Worm (Caenorhabditis elegans): ENCODE results near the gene set-15.

set-15 gene

ce11 chrIV:4780129-4780528, at the start of gene set-15:
Gene set-15 (minus strand): TSS chrIV:4780229.
- TF ChIP-seq sea-2 (GFP tag; IDR thresholded peaks at IDR 0.05) (no peak), ceh-58 (GFP tag; IDR thresholded peaks at IDR 0.05) (no peak), lsy-27 (tag; optimal IDR thresholded peaks at IDR 0.05; ENCODE audit: borderline replicate concordance, insufficient read depth) (no peak), tlf-1 (GFP tag; optimal IDR thresholded peaks at IDR 0.05) (no peak), F37B4.10 (GFP tag; IDR thresholded peaks at IDR 0.05) (no peak), cebp-2 (GFP tag; IDR thresholded peaks at IDR 0.05) (no peak), ets-4 (GFP tag; optimal IDR thresholded peaks at IDR 0.05) (no peak), cebp-1 (GFP tag; IDR thresholded peaks at IDR 0.05) (no peak), cebp-1 (tag; optimal IDR thresholded peaks at IDR 0.05) (no peak), F52B5.7 (tag; optimal IDR thresholded peaks at IDR 0.05) (no peak), ekl-4 (GFP tag; IDR thresholded peaks at IDR 0.05) (no peak), F23B12.7 (tag; optimal IDR thresholded peaks at IDR 0.05; ENCODE audit: insufficient read depth) (no peak)

ce11 chrIV:4829641-4830040, 49.6 kb upstream of the set-15 start:
- TF ChIP-seq ceh-58 (GFP tag; IDR thresholded peaks at IDR 0.05) = no peak

DNA sequence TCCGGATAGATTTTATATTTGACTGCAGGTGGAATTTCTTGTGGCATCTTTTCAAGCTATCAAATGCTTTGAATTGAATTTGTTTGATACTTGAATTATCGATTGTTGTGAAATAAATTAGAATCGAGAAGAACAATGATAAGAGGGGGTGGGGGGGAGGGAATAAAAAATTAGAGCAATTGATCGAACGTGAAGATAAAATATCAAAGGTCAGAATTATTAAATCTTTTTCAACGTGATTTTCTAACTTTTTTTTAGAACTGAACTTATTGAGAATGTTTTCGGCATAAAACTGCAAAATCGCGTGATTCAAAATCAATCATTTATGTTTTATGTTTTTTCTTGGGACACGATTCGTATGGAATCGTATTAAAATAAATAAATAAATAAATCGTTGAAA, 47.2 kb upstream of the set-15 start, which contains the start of gene mpz-4:
Gene mpz-4, minus strand, starts transcription at position 101 of the 400 bp plus-strand sequence.
- TF ChIP-seq him-1 (tag; optimal IDR thresholded peaks at IDR 0.05) (no peak), lin-35 (GFP tag; optimal IDR thresholded peaks at IDR 0.05) (no peak), Y67H2A.10 (GFP tag; conservative IDR thresholded peaks at IDR 0.05) (no peak), sdz-38 (tag; optimal IDR thresholded peaks at IDR 0.05) (no peak), mes-4 (tag; optimal IDR thresholded peaks at IDR 0.05) (no peak), aptf-3 (GFP tag; IDR thresholded peaks at IDR 0.05) (no peak), attf-3 (GFP tag; conservative IDR thresholded peaks at IDR 0.05) (no peak)

DNA sequence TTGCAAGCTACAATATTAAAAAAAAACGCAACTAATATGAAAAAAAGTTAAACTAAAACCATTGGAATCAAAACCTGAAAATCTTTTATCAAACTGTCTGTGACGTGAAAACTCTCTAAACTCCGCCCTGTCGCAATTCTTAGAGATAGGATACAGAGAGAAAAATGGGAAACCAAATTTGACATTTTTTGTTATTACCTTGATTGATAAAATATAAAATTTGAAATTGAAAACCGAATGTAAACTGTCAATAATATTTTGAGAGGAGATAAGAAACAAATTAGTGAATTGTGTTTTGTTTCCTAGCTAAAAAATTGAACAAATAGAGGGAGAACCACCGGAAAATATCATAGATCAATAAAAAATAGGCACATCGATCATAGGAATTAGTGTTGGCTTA, 41.8 kb upstream of the set-15 start:
- TF ChIP-seq unc-62 (GFP tag; optimal IDR thresholded peaks at IDR 0.05) (peak; percentile 2), let-607 (tag; optimal IDR thresholded peaks at IDR 0.05) (peak in 1 of 2 experiments; percentile 24), rcor-1 (GFP tag; IDR thresholded peaks at IDR 0.05) (no peak), madf-6 (GFP tag; IDR thresholded peaks at IDR 0.05) (no peak), nhr-80 (tag; optimal IDR thresholded peaks at IDR 0.05) (peak; percentile 81)

DNA sequence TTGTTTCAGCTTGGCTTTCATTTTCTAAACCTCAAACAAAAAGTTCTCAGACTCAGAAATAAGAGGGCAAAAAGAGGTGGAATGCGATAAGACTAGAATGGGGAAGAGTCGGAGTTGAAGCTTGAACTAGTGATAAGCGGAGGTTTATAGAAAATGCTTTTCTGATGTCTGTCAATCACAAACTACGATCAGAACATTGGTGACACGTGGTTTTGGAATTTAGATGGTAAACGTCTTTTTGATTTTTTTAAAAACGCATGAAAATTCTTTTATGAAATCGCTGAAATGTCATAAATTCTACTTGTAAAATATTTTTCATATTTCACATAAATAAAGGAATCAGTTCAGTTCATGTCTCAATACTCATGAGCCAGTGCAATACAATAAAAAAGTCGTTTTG, 41.0 kb upstream of the set-15 start, which contains the start of gene H06H21.8:
Gene H06H21.8, minus strand, starts transcription at position 78 of the 400 bp plus-strand sequence.
- TF ChIP-seq ztf-22 (GFP tag; optimal IDR thresholded peaks at IDR 0.05) = peak; percentile 4
- no peak for TF ChIP-seq cebp-1 (GFP tag; IDR thresholded peaks at IDR 0.05)
- peak; percentile 45 for TF ChIP-seq cebp-1 (tag; optimal IDR thresholded peaks at IDR 0.05)
- no peak for TF ChIP-seq somi-1 (GFP tag; optimal IDR thresholded peaks at IDR 0.05)
- peak; percentile 14 for TF ChIP-seq pha-4 (tag; optimal IDR thresholded peaks at IDR 0.05)
- peak; percentile 33 for TF ChIP-seq atf-7 (tag; optimal IDR thresholded peaks at IDR 0.05)
- peak; percentile 77 for TF ChIP-seq nhr-80 (tag; optimal IDR thresholded peaks at IDR 0.05)
- TF ChIP-seq let-607 (tag; optimal IDR thresholded peaks at IDR 0.05) = peak; percentile 81 to 83
- TF ChIP-seq Y56A3A.18 (GFP tag; IDR thresholded peaks at IDR 0.05) = 0 out of 2 replicates have a peak, but pooled peaks have one; percentile 46
- TF ChIP-seq efl-1 (GFP tag; optimal IDR thresholded peaks at IDR 0.05) = no peak

- TF ChIP-seq attf-3 (GFP tag; conservative IDR thresholded peaks at IDR 0.05) = no peak
These were observed 34.2 kb upstream of the set-15 start, which contains the start of gene srw-94 for ce11 chrIV:4814185-4814584. Gene srw-94 (plus strand): TSS chrIV:4814485.

All from whole organism, young adult.